Fruit fly (Drosophila melanogaster) whole organism, prepupa: ENCODE data around the gene smo.

Experiments
- CG10669 ChIP-seq: fragments of 200-800 bp; sonication (Bioruptor generic); optimal IDR thresholded peaks from 3 replicates; lab custom pipeline; 2018; ENCODE audit warnings: missing biosample characterization, mild to moderate bottlenecking, missing genetic modification characterization, moderate library complexity
- Sox15 ChIP-seq: fragments of 200-800 bp; sonication (Bioruptor generic); optimal IDR thresholded peaks from 3 replicates; lab custom pipeline; 2016; ENCODE audit warnings: missing biosample characterization, missing genetic modification characterization
- esn ChIP-seq: fragments of 200-800 bp; sonication (Bioruptor generic); optimal IDR thresholded peaks from 2 replicates; lab custom pipeline; 2016; ENCODE audit warnings: missing biosample characterization, mild to moderate bottlenecking, missing genetic modification characterization, moderate library complexity

DNA sequence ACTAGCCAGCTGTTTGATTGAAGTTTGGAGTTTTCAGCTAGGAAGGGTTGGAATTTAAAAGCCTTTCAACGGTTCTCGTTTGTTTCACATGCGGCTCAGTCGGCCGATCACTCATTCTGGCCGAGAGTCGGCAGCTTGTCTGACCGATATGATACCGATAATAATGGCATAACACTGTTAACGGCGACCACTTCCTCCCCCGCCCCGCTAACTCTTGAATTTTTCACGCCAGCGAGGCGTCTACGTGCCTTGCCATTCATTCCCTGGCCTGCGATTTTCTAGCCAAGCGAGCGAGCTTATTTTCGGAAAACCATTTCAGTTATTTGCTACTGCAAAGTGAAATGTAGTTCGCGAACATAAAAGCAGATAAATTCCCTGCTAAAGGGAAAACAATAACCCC lies 22.6 kb downstream of the smo start:
- TF ChIP-seq esn (GFP tag; lab: Kevin White, UChicago) (no peak), Sox15 (no peak), CG10669 (GFP tag; lab: Kevin White, UChicago) (no peak)
